Worm (Caenorhabditis elegans) whole organism, young adult: ENCODE data around the gene R05G9.1.

Source experiments
- B0261.1 ChIP-seq: sonication (generic microtip); optimal IDR thresholded peaks from 2 replicates; lab custom pipeline; 2016; ENCODE audit warnings: mild to moderate bottlenecking, missing genetic modification characterization, moderate library complexity, missing compliant biosample characterization
- D2030.7 ChIP-seq: fragments of 200-800 bp; sonication (Bioruptor generic); IDR thresholded peaks from 2 replicates; pipeline ENCODE4 v1.3.6; 2022; ENCODE audit warnings: missing genetic modification reagents, missing genetic modification characterization, missing compliant biosample characterization
- F10E7.11 ChIP-seq: sonication (generic microtip); optimal IDR thresholded peaks from 2 replicates; lab custom pipeline; 2017; ENCODE audit warnings: mild to moderate bottlenecking, missing genetic modification characterization, moderate library complexity, missing compliant biosample characterization
- F33H1.4 ChIP-seq: fragments of 200-800 bp; sonication (Bioruptor generic); IDR thresholded peaks from 2 replicates; pipeline ENCODE4 v1.3.6; 2022; ENCODE audit warnings: missing genetic modification reagents, missing genetic modification characterization, missing compliant biosample characterization
- F57C9.4 ChIP-seq: sonication (generic microtip); optimal IDR thresholded peaks from 2 replicates; lab custom pipeline; 2017; ENCODE audit warnings: mild to moderate bottlenecking, missing genetic modification characterization, missing compliant biosample characterization
- K11D2.4 ChIP-seq: fragments of 200-800 bp; sonication (Bioruptor generic); IDR thresholded peaks from 2 replicates; pipeline ENCODE4 v1.3.6; 2022; ENCODE audit warnings: missing genetic modification reagents, missing genetic modification characterization, missing compliant biosample characterization
- K12H6.12 ChIP-seq: fragments of 200-800 bp; sonication (Bioruptor generic); optimal IDR thresholded peaks from 2 replicates; lab custom pipeline; 2018; ENCODE audit warnings: mild to moderate bottlenecking, missing genetic modification characterization, missing compliant biosample characterization
- Y95B8A.8 ChIP-seq: fragments of 200-800 bp; sonication (Bioruptor generic); IDR thresholded peaks from 2 replicates; pipeline ENCODE4 v1.3.6; 2022; ENCODE audit warnings: missing genetic modification reagents, missing genetic modification characterization, missing compliant biosample characterization
- attf-3 ChIP-seq: fragments of 200-800 bp; sonication (Bioruptor generic); conservative IDR thresholded peaks from 2 replicates; pipeline ENCODE4 v1.3.6; 2022; ENCODE audit warnings: missing genetic modification reagents, missing genetic modification characterization, missing compliant biosample characterization
- attf-5 ChIP-seq: fragments of 200-800 bp; sonication (Bioruptor generic); optimal IDR thresholded peaks from 2 replicates; lab custom pipeline; 2018; ENCODE audit warnings: mild to moderate bottlenecking, missing genetic modification characterization, missing compliant biosample characterization
- attf-6 ChIP-seq: fragments of 200-800 bp; sonication (Bioruptor generic); IDR thresholded peaks from 2 replicates; pipeline ENCODE4 v1.3.6; 2022; ENCODE audit warnings: missing genetic modification reagents, missing genetic modification characterization, missing compliant biosample characterization
- cebp-1 ChIP-seq, 2 experiments: fragments of 200-800 bp in 1 of 2; sonication (Bioruptor generic) in 1 of 2; sonication (generic microtip) in 1 of 2; IDR thresholded peaks in 1 of 2; optimal IDR thresholded peaks in 1 of 2; 2 replicates each; pipeline versions ENCODE4 v1.3.6 to Lab custom; 2017 to 2022; ENCODE audit warnings: missing compliant biosample characterization in 2 of 2, missing genetic modification characterization in 2 of 2, mild to moderate bottlenecking in 1 of 2, missing genetic modification reagents in 1 of 2, moderate library complexity in 1 of 2
- ceh-100 ChIP-seq: fragments of 200-800 bp; sonication (Bioruptor generic); IDR thresholded peaks from 2 replicates; pipeline ENCODE4 v1.3.6; 2022; ENCODE audit warnings: missing genetic modification reagents, missing genetic modification characterization, missing compliant biosample characterization
- ceh-79 ChIP-seq: sonication (generic microtip); optimal IDR thresholded peaks from 2 replicates; lab custom pipeline; 2017; ENCODE audit warnings: mild to moderate bottlenecking, missing genetic modification characterization, missing compliant biosample characterization
- die-1 ChIP-seq: sonication (generic microtip); optimal IDR thresholded peaks from 2 replicates; lab custom pipeline; 2016; ENCODE audit warnings: missing genotype, mild to moderate bottlenecking, missing genetic modification characterization, missing compliant biosample characterization
- dpff-1 ChIP-seq: sonication (generic microtip); optimal IDR thresholded peaks from 2 replicates; lab custom pipeline; 2017; ENCODE audit warnings: mild to moderate bottlenecking, missing genetic modification characterization, missing compliant biosample characterization
- dpl-1 ChIP-seq: fragments of 150-350 bp; optimal IDR thresholded peaks from 2 replicates; lab custom pipeline; 2014; ENCODE audit warnings: missing biosample characterization, missing genetic modification reagents, missing genetic modification characterization
- efl-1 ChIP-seq: fragments of 150-350 bp; optimal IDR thresholded peaks from 2 replicates; lab custom pipeline; 2014; ENCODE audit warnings: missing biosample characterization, missing genetic modification reagents, missing genetic modification characterization
- egl-44 ChIP-seq: fragments of 200-800 bp; sonication (Bioruptor generic); IDR thresholded peaks from 2 replicates; pipeline ENCODE4 v1.3.6; 2022; ENCODE audit warnings: missing genetic modification reagents, missing genetic modification characterization, missing compliant biosample characterization
- ekl-4 ChIP-seq: fragments of 200-800 bp; sonication (Bioruptor generic); IDR thresholded peaks from 2 replicates; pipeline ENCODE4 v1.3.6; 2022; ENCODE audit warnings: missing genetic modification reagents, missing genetic modification characterization, missing compliant biosample characterization
- ets-4 ChIP-seq: fragments of 200-800 bp; sonication (Bioruptor generic); optimal IDR thresholded peaks from 2 replicates; lab custom pipeline; 2018; ENCODE audit warnings: mild to moderate bottlenecking, missing genetic modification characterization, missing compliant biosample characterization
- him-1 ChIP-seq: sonication (generic microtip); optimal IDR thresholded peaks from 2 replicates; lab custom pipeline; 2016; ENCODE audit warnings: missing genotype, missing genetic modification reagents, missing genetic modification characterization, missing compliant biosample characterization
- hmg-20 ChIP-seq: fragments of 200-800 bp; sonication (Bioruptor generic); IDR thresholded peaks from 2 replicates; pipeline ENCODE4 v1.3.6; 2022; ENCODE audit warnings: missing genetic modification reagents, missing genetic modification characterization, missing compliant biosample characterization
- hsf-1 ChIP-seq: fragments of 200-800 bp; sonication (Bioruptor generic); IDR thresholded peaks from 2 replicates; pipeline ENCODE4 v1.3.6; 2022; ENCODE audit warnings: missing genetic modification reagents, missing genetic modification characterization, missing compliant biosample characterization
- lag-1 ChIP-seq: fragments of 200-800 bp; sonication (Bioruptor generic); IDR thresholded peaks from 2 replicates; pipeline ENCODE4 v1.3.6; 2022; ENCODE audit warnings: missing genetic modification reagents, missing genetic modification characterization, missing compliant biosample characterization
- lin-35 ChIP-seq, 3 experiments: fragments of 150-350 bp in 2 of 3; sonication (generic microtip) in 1 of 3; optimal IDR thresholded peaks; 2 replicates each; lab custom pipeline; 2014 to 2018; ENCODE audit warnings: missing biosample characterization in 3 of 3, missing genetic modification characterization in 3 of 3, missing genetic modification reagents in 3 of 3
- lir-1 ChIP-seq: fragments of 200-800 bp; sonication (Bioruptor generic); conservative IDR thresholded peaks from 2 replicates; pipeline ENCODE4 v1.3.6; 2022; ENCODE audit warnings: missing genetic modification reagents, missing genetic modification characterization, missing compliant biosample characterization
- lsl-1 ChIP-seq: fragments of 200-800 bp; sonication (Bioruptor generic); optimal IDR thresholded peaks from 2 replicates; lab custom pipeline; 2018; ENCODE audit warnings: mild to moderate bottlenecking, missing genetic modification characterization, moderate library complexity, missing compliant biosample characterization
- lsy-27 ChIP-seq: sonication (generic microtip); optimal IDR thresholded peaks from 2 replicates; lab custom pipeline; 2017; ENCODE audit warnings: missing genetic modification characterization, mild to moderate bottlenecking, missing compliant biosample characterization, antibody characterized with exemption, missing genotype, borderline replicate concordance; ENCODE audit not compliant: insufficient read depth
- madf-10 ChIP-seq: sonication (generic microtip); optimal IDR thresholded peaks from 2 replicates; lab custom pipeline; 2016; ENCODE audit warnings: mild to moderate bottlenecking, missing genetic modification characterization, missing compliant biosample characterization
- mcd-1 ChIP-seq: fragments of 200-800 bp; sonication (Bioruptor generic); IDR thresholded peaks from 2 replicates; pipeline ENCODE4 v1.3.6; 2022; ENCODE audit warnings: missing genetic modification reagents, missing genetic modification characterization, missing compliant biosample characterization
- mes-4 ChIP-seq: sonication (generic microtip); optimal IDR thresholded peaks from 2 replicates; lab custom pipeline; 2016; ENCODE audit warnings: missing genotype, missing genetic modification characterization, missing compliant biosample characterization
- nfyb-1 ChIP-seq: fragments of 200-800 bp; sonication (Bioruptor generic); IDR thresholded peaks from 2 replicates; pipeline ENCODE4 v1.3.6; 2022; ENCODE audit warnings: missing genetic modification reagents, missing genetic modification characterization, missing compliant biosample characterization
- nhr-27 ChIP-seq: fragments of 200-800 bp; sonication (Bioruptor generic); optimal IDR thresholded peaks from 2 replicates; lab custom pipeline; 2018; ENCODE audit warnings: mild to moderate bottlenecking, missing genetic modification characterization, moderate library complexity, missing compliant biosample characterization
- rcor-1 ChIP-seq: fragments of 200-800 bp; sonication (Bioruptor generic); IDR thresholded peaks from 2 replicates; pipeline ENCODE4 v1.3.6; 2022; ENCODE audit warnings: missing genetic modification reagents, missing genetic modification characterization, missing compliant biosample characterization
- repo-1 ChIP-seq: sonication (generic microtip); optimal IDR thresholded peaks from 2 replicates; lab custom pipeline; 2017; ENCODE audit warnings: mild to moderate bottlenecking, missing genetic modification characterization, missing compliant biosample characterization
- rpc-1 ChIP-seq, 2 experiments: fragments of 150-350 bp in 1 of 2; sonication (generic microtip) in 1 of 2; optimal IDR thresholded peaks; 2 replicates each; lab custom pipeline; 2014 to 2018; ENCODE audit warnings: missing biosample characterization in 1 of 2, missing genetic modification characterization in 1 of 2, missing genetic modification reagents in 1 of 2, missing genotype in 1 of 2
- sdz-38 ChIP-seq: sonication (generic microtip); optimal IDR thresholded peaks from 2 replicates; lab custom pipeline; 2016; ENCODE audit warnings: missing genotype, missing genetic modification characterization, missing compliant biosample characterization
- sea-2 ChIP-seq: fragments of 200-800 bp; sonication (Bioruptor generic); IDR thresholded peaks from 2 replicates; pipeline ENCODE4 v1.3.6; 2022; ENCODE audit warnings: missing genetic modification characterization, missing compliant biosample characterization
- snpc-1.1 ChIP-seq: sonication (generic microtip); optimal IDR thresholded peaks from 2 replicates; lab custom pipeline; 2017; ENCODE audit warnings: missing genetic modification characterization, mild to moderate bottlenecking, missing compliant biosample characterization, antibody characterized with exemption, moderate library complexity, missing genotype, missing genetic modification reagents; ENCODE audit not compliant: insufficient read depth
- snpc-1.3 ChIP-seq: sonication (generic microtip); optimal IDR thresholded peaks from 2 replicates; lab custom pipeline; 2017; ENCODE audit warnings: missing genetic modification characterization, mild to moderate bottlenecking, missing compliant biosample characterization, antibody characterized with exemption, moderate library complexity, missing genotype, missing genetic modification reagents; ENCODE audit not compliant: insufficient read depth
- snpc-3.4 ChIP-seq: sonication (generic microtip); optimal IDR thresholded peaks from 2 replicates; lab custom pipeline; 2017; ENCODE audit warnings: missing genetic modification characterization, mild to moderate bottlenecking, missing compliant biosample characterization, antibody characterized with exemption, moderate library complexity, missing genotype, missing genetic modification reagents
- unc-130 ChIP-seq: sonication (generic microtip); optimal IDR thresholded peaks from 2 replicates; lab custom pipeline; 2016; ENCODE audit warnings: missing genetic modification reagents, missing genetic modification characterization, missing compliant biosample characterization
- unc-62 ChIP-seq: fragments of 150-350 bp; optimal IDR thresholded peaks from 2 replicates; lab custom pipeline; 2014; ENCODE audit warnings: missing biosample characterization, missing genetic modification reagents, missing genetic modification characterization
- xnd-1 ChIP-seq: sonication (generic microtip); optimal IDR thresholded peaks from 2 replicates; lab custom pipeline; 2016; ENCODE audit warnings: missing genotype, missing genetic modification reagents, missing genetic modification characterization, missing compliant biosample characterization
- ztf-18 ChIP-seq: sonication (generic microtip); optimal IDR thresholded peaks from 2 replicates; lab custom pipeline; 2016; ENCODE audit warnings: missing genotype, mild to moderate bottlenecking, missing genetic modification characterization, missing compliant biosample characterization
- ztf-22 ChIP-seq: fragments of 200-800 bp; sonication (Bioruptor generic); optimal IDR thresholded peaks from 2 replicates; lab custom pipeline; 2018; ENCODE audit warnings: mild to moderate bottlenecking, missing genetic modification characterization, moderate library complexity, missing compliant biosample characterization
- ztf-6 ChIP-seq: fragments of 200-800 bp; sonication (Bioruptor generic); IDR thresholded peaks from 2 replicates; pipeline ENCODE4 v1.3.6; 2022; ENCODE audit warnings: missing genetic modification reagents, missing genetic modification characterization, missing compliant biosample characterization

The R05G9.1 gene

DNA sequence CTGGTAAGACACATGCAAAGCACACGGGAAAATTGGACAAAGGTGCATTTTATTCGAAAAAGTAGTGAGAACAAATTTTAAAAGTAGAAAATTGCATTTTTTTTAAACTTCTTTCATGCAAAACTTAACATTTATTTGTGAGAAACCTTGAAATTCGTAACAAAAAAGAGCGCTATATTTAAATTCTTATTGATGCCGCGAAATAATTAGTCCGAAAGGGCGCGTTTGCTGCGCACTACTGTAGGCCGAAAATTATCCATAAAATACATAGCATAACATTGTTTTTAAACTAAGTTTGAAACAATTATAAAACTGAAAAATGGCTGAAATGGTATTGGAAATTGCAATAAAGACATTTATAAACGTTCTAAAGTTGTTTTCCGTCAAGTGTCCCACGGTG, 16.7 kb downstream of the R05G9.1 start (continued):
- TF ChIP-seq mcd-1, result peak; percentile 58; the same call in 1 of the 2 replicates
- TF ChIP-seq him-1, result no peak
- TF ChIP-seq dpl-1 (GFP tag; lab: Kevin White, UChicago), result peak; percentile 78
- TF ChIP-seq Y95B8A.8 (GFP tag; lab: Robert Waterston, UW), result no peak
- TF ChIP-seq attf-6 (GFP tag; lab: Robert Waterston, UW), result no peak
- no peak for TF ChIP-seq attf-3 (GFP tag; lab: Robert Waterston, UW)
- no peak for TF ChIP-seq ztf-6 (GFP tag; lab: Robert Waterston, UW)
- peak; percentile 40; the same call in 1 of the 2 replicates for TF ChIP-seq rcor-1
- TF ChIP-seq lsy-27 (tag; lab: Kevin White, UChicago), result no peak
- peak; percentile 94 for TF ChIP-seq efl-1
- no peak for TF ChIP-seq lag-1 (GFP tag; lab: Robert Waterston, UW)
- peak; percentile 77 for TF ChIP-seq unc-130 (GFP tag; lab: Kevin White, UChicago)
- peak in 1 of 3 experiments; percentile 67 for TF ChIP-seq lin-35 (GFP tag; optimal IDR thresholded peaks at IDR 0.05; lab: Kevin White, UChicago)
- peak; percentile 82 for TF ChIP-seq lsl-1 (GFP tag; lab: Kevin White, UChicago)
- TF ChIP-seq sdz-38 (tag; lab: Kevin White, UChicago), result no peak
- TF ChIP-seq madf-10 (tag; lab: Kevin White, UChicago), result no peak
- no peak for TF ChIP-seq rpc-1 (optimal IDR thresholded peaks at IDR 0.05; lab: Kevin White, UChicago)
- no peak for TF ChIP-seq rpc-1 (tag; optimal IDR thresholded peaks at IDR 0.05; lab: Kevin White, UChicago)
- no peak for TF ChIP-seq ekl-4 (GFP tag; lab: Robert Waterston, UW)
- TF ChIP-seq dpff-1, result no peak
- no peak for TF ChIP-seq attf-5 (GFP tag; lab: Kevin White, UChicago)
- TF ChIP-seq snpc-3.4, result peak; percentile 79
- TF ChIP-seq nhr-27 (tag; lab: Kevin White, UChicago), result no peak
- TF ChIP-seq ztf-18, result no peak
- TF ChIP-seq hmg-20 (GFP tag; lab: Robert Waterston, UW), result no peak
- 0 out of 2 replicates have a peak, but pooled peaks have one; percentile 28 for TF ChIP-seq ceh-100 (GFP tag; lab: Robert Waterston, UW)
- no peak for TF ChIP-seq lir-1
- TF ChIP-seq sea-2, result no peak
- peak; percentile 61; the same call in 1 of the 2 replicates for TF ChIP-seq D2030.7 (GFP tag; lab: Robert Waterston, UW)
- TF ChIP-seq K11D2.4 (GFP tag; lab: Robert Waterston, UW), result no peak
- TF ChIP-seq F57C9.4 (tag; lab: Kevin White, UChicago), result no peak
- no peak for TF ChIP-seq snpc-1.3 (tag; lab: Kevin White, UChicago)
- TF ChIP-seq unc-62 (GFP tag; lab: Kevin White, UChicago), result no peak
- TF ChIP-seq ets-4 (GFP tag; lab: Kevin White, UChicago), result no peak
- no peak for TF ChIP-seq die-1 (tag; lab: Kevin White, UChicago)
- no peak for TF ChIP-seq cebp-1 (GFP tag; IDR thresholded peaks at IDR 0.05; lab: Robert Waterston, UW)
- TF ChIP-seq cebp-1 (tag; optimal IDR thresholded peaks at IDR 0.05; lab: Kevin White, UChicago), result no peak
- no peak for TF ChIP-seq snpc-1.1
- TF ChIP-seq mes-4 (tag; lab: Kevin White, UChicago), result no peak
- TF ChIP-seq nfyb-1, result no peak
- TF ChIP-seq F10E7.11 (tag; lab: Kevin White, UChicago), result no peak
- no peak for TF ChIP-seq repo-1 (tag; lab: Kevin White, UChicago)
- no peak for TF ChIP-seq K12H6.12 (tag; lab: Kevin White, UChicago)
- TF ChIP-seq egl-44 (GFP tag; lab: Robert Waterston, UW), result no peak
- TF ChIP-seq ceh-79 (tag; lab: Kevin White, UChicago), result no peak
- peak; percentile 61 for TF ChIP-seq xnd-1 (tag; lab: Kevin White, UChicago)
- no peak for TF ChIP-seq B0261.1
- peak; percentile 52; the same call in 1 of the 2 replicates for TF ChIP-seq F33H1.4
- no peak for TF ChIP-seq ztf-22 (GFP tag; lab: Kevin White, UChicago)
- TF ChIP-seq hsf-1 (GFP tag; lab: Robert Waterston, UW), result no peak
